Worm (Caenorhabditis elegans) whole organism, L4 larva: Measurements from ENCODE around the gene T03F6.3.
A peak's percentile ranks its signal among the peaks of the same experiment; 100 is the strongest.

Source experiments
- F10B5.3 ChIP-seq: sonication (generic microtip); optimal IDR thresholded peaks from 2 replicates; lab custom pipeline; 2016; ENCODE audit warnings: mild to moderate bottlenecking, missing genetic modification characterization, missing compliant biosample characterization
- F44E2.7 ChIP-seq: fragments of 200-800 bp; sonication (Bioruptor generic); IDR thresholded peaks from 2 replicates; pipeline ENCODE4 v2.1.2; 2022; ENCODE audit warnings: missing genetic modification characterization, missing compliant biosample characterization
- R02D3.7 ChIP-seq: fragments of 150-350 bp; sonication (generic microtip); optimal IDR thresholded peaks from 3 replicates; lab custom pipeline; 2014; ENCODE audit warnings: missing biosample characterization, missing genetic modification characterization
- Y105C5A.15 ChIP-seq: fragments of 200-800 bp; sonication (Bioruptor generic); IDR thresholded peaks from 2 replicates; pipeline ENCODE4 v1.3.6; 2022; ENCODE audit warnings: missing genetic modification characterization, missing compliant biosample characterization
- Y5F2A.4 ChIP-seq: fragments of 200-800 bp; sonication (Bioruptor generic); optimal IDR thresholded peaks from 2 replicates; lab custom pipeline; 2018; ENCODE audit warnings: mild to moderate bottlenecking, missing genetic modification characterization, missing compliant biosample characterization
- ZK337.2 ChIP-seq: fragments of 200-800 bp; sonication (Bioruptor generic); IDR thresholded peaks from 2 replicates; pipeline ENCODE4 v1.3.6; 2022; ENCODE audit warnings: missing genetic modification reagents, missing genetic modification characterization, missing compliant biosample characterization
- ZK546.5 ChIP-seq, 2 experiments: sonication (generic microtip); optimal IDR thresholded peaks; 2 replicates each; lab custom pipeline; 2017; ENCODE audit warnings: missing biosample characterization in 2 of 2, missing genetic modification characterization in 2 of 2
- aha-1 ChIP-seq: fragments of 150-350 bp; peaks from one replicate; lab custom pipeline; 2014; ENCODE audit warnings: missing biosample characterization, missing genetic modification characterization
- ceh-44 ChIP-seq: fragments of 200-800 bp; sonication (Bioruptor generic); IDR thresholded peaks from 2 replicates; pipeline ENCODE4 v1.3.6; 2022; ENCODE audit warnings: missing genetic modification reagents, missing genetic modification characterization, missing compliant biosample characterization
- ceh-62 ChIP-seq: sonication (generic microtip); optimal IDR thresholded peaks from 2 replicates; lab custom pipeline; 2017; ENCODE audit warnings: missing biosample characterization, missing genetic modification characterization
- ces-1 ChIP-seq: fragments of 150-350 bp; sonication (generic microtip); optimal IDR thresholded peaks from 4 replicates; lab custom pipeline; 2014; ENCODE audit warnings: missing biosample characterization, missing genetic modification reagents, missing genetic modification characterization
- ctbp-1 ChIP-seq: fragments of 200-800 bp; sonication (Bioruptor generic); IDR thresholded peaks from 2 replicates; pipeline ENCODE4 v1.3.6; 2022; ENCODE audit warnings: missing genetic modification reagents, missing genetic modification characterization, missing compliant biosample characterization
- daf-16 ChIP-seq, 3 experiments: sonication (generic microtip); optimal IDR thresholded peaks; 2 replicates each; lab custom pipeline; 2016 to 2017; ENCODE audit warnings: missing genetic modification characterization in 3 of 3, missing genetic modification reagents in 3 of 3, mild to moderate bottlenecking in 2 of 3, missing compliant biosample characterization in 2 of 3, missing biosample characterization in 1 of 3, moderate library complexity in 1 of 3
- dmd-6 ChIP-seq: fragments of 200-800 bp; sonication (Bioruptor generic); IDR thresholded peaks from 2 replicates; pipeline ENCODE4 v1.3.6; 2022; ENCODE audit warnings: missing genetic modification reagents, missing genetic modification characterization, missing compliant biosample characterization
- dve-1 ChIP-seq: sonication (generic microtip); optimal IDR thresholded peaks from 2 replicates; lab custom pipeline; 2017; ENCODE audit warnings: antibody characterized with exemption, mild to moderate bottlenecking, missing genetic modification characterization, missing compliant biosample characterization; ENCODE audit not compliant: insufficient read depth
- egl-43 ChIP-seq: fragments of 200-800 bp; sonication (Bioruptor generic); IDR thresholded peaks from 2 replicates; pipeline ENCODE4 v1.3.6; 2022; ENCODE audit warnings: missing genetic modification reagents, missing genetic modification characterization, missing compliant biosample characterization
- hif-1 ChIP-seq, 2 experiments: sonication (generic microtip); optimal IDR thresholded peaks; 2 replicates each; lab custom pipeline; 2016 to 2017; ENCODE audit warnings: missing compliant biosample characterization in 2 of 2, missing genetic modification characterization in 2 of 2, missing genetic modification reagents in 2 of 2, missing genotype in 2 of 2, mild to moderate bottlenecking in 1 of 2
- hlh-11 ChIP-seq: fragments of 200-800 bp; sonication (Bioruptor generic); optimal IDR thresholded peaks from 2 replicates; lab custom pipeline; 2018; ENCODE audit warnings: mild to moderate bottlenecking, missing genetic modification characterization, missing compliant biosample characterization
- hlh-30 ChIP-seq: sonication (generic microtip); optimal IDR thresholded peaks from 2 replicates; lab custom pipeline; 2017; ENCODE audit warnings: antibody characterized with exemption, mild to moderate bottlenecking, missing genetic modification characterization, missing compliant biosample characterization; ENCODE audit not compliant: insufficient read depth
- hmg-1.1 ChIP-seq: fragments of 200-800 bp; sonication (Bioruptor generic); IDR thresholded peaks from 2 replicates; pipeline ENCODE4 v1.3.6; 2022; ENCODE audit warnings: missing genetic modification reagents, missing genetic modification characterization, missing compliant biosample characterization
- jun-1 ChIP-seq: fragments of 150-350 bp; optimal IDR thresholded peaks from 2 replicates; lab custom pipeline; 2014; ENCODE audit warnings: missing biosample characterization, missing genetic modification reagents, missing genetic modification characterization
- lin-13 ChIP-seq: fragments of 150-350 bp; optimal IDR thresholded peaks from 2 replicates; lab custom pipeline; 2014; ENCODE audit warnings: missing biosample characterization, missing genetic modification reagents, missing genetic modification characterization
- lin-15B ChIP-seq: fragments of 150-350 bp; sonication (generic microtip); optimal IDR thresholded peaks from 3 replicates; lab custom pipeline; 2014; ENCODE audit warnings: missing biosample characterization, missing genetic modification characterization
- lin-38 ChIP-seq: fragments of 200-800 bp; sonication (Bioruptor generic); IDR thresholded peaks from 2 replicates; pipeline ENCODE4 v1.3.6; 2022; ENCODE audit warnings: missing genetic modification reagents, missing genetic modification characterization, missing compliant biosample characterization
- lsy-2 ChIP-seq, 2 experiments: fragments of 150-350 bp in 1 of 2; sonication (generic microtip) in 1 of 2; optimal IDR thresholded peaks; 2 replicates each; lab custom pipeline; 2014 to 2017; ENCODE audit warnings: missing biosample characterization in 2 of 2, missing genetic modification characterization in 2 of 2
- mdl-1 ChIP-seq, 2 experiments: fragments of 150-350 bp in 1 of 2; sonication (generic microtip) in 1 of 2; optimal IDR thresholded peaks; 2 replicates each; lab custom pipeline; 2014 to 2017; ENCODE audit warnings: missing biosample characterization in 2 of 2, missing genetic modification characterization in 2 of 2
- mep-1 ChIP-seq: fragments of 150-350 bp; sonication (generic microtip); optimal IDR thresholded peaks from 3 replicates; lab custom pipeline; 2014; ENCODE audit warnings: missing biosample characterization, missing genetic modification characterization
- mes-2 ChIP-seq: sonication (generic microtip); optimal IDR thresholded peaks from 2 replicates; lab custom pipeline; 2016; ENCODE audit warnings: missing genotype, mild to moderate bottlenecking, missing genetic modification characterization, missing compliant biosample characterization; ENCODE audit not compliant: poor library complexity, severe bottlenecking
- nhr-28 ChIP-seq: fragments of 150-350 bp; optimal IDR thresholded peaks from 2 replicates; lab custom pipeline; 2014; ENCODE audit warnings: missing biosample characterization, missing genetic modification characterization
- nhr-41 ChIP-seq: fragments of 200-800 bp; sonication (Bioruptor generic); IDR thresholded peaks from 2 replicates; pipeline ENCODE4 v1.3.6; 2022; ENCODE audit warnings: missing genetic modification reagents, missing genetic modification characterization, missing compliant biosample characterization
- nhr-48 ChIP-seq: sonication (generic microtip); optimal IDR thresholded peaks from 2 replicates; lab custom pipeline; 2016; ENCODE audit warnings: mild to moderate bottlenecking, missing genetic modification characterization, missing compliant biosample characterization
- nhr-77 ChIP-seq: fragments of 150-350 bp; optimal IDR thresholded peaks from 2 replicates; lab custom pipeline; 2014; ENCODE audit warnings: missing biosample characterization, missing genetic modification characterization
- pha-4 ChIP-seq, 2 experiments: fragments of 150-350 bp in 1 of 2; fragments of 200-800 bp in 1 of 2; sonication (Bioruptor generic) in 1 of 2; IDR thresholded peaks in 1 of 2; optimal IDR thresholded peaks in 1 of 2; 2 replicates each; pipeline versions ENCODE4 v1.3.6 to Lab custom; 2014 to 2022; ENCODE audit warnings: missing genetic modification characterization in 2 of 2, missing genetic modification reagents in 2 of 2, missing biosample characterization in 1 of 2, missing compliant biosample characterization in 1 of 2
- php-3 ChIP-seq: fragments of 200-800 bp; sonication (Bioruptor generic); IDR thresholded peaks from 2 replicates; pipeline ENCODE4 v1.3.6; 2022; ENCODE audit warnings: missing genetic modification reagents, missing genetic modification characterization, missing compliant biosample characterization
- pqm-1 ChIP-seq: sonication (generic microtip); optimal IDR thresholded peaks from 2 replicates; lab custom pipeline; 2017; ENCODE audit warnings: missing biosample characterization, missing genetic modification characterization
- rbr-2 ChIP-seq: sonication (generic microtip); optimal IDR thresholded peaks from 2 replicates; lab custom pipeline; 2016; ENCODE audit warnings: missing genotype, missing genetic modification characterization, missing compliant biosample characterization
- set-16 ChIP-seq: fragments of 200-800 bp; sonication (Bioruptor generic); IDR thresholded peaks from 2 replicates; pipeline ENCODE4 v1.3.6; 2022; ENCODE audit warnings: missing genetic modification reagents, missing genetic modification characterization, missing compliant biosample characterization
- snpc-1.2 ChIP-seq: fragments of 200-800 bp; sonication (Bioruptor generic); IDR thresholded peaks from 2 replicates; pipeline ENCODE4 v1.3.6; 2022; ENCODE audit warnings: missing genetic modification reagents, missing genetic modification characterization, missing compliant biosample characterization
- snpc-4 ChIP-seq: fragments of 150-350 bp; optimal IDR thresholded peaks from 2 replicates; lab custom pipeline; 2014; ENCODE audit warnings: missing biosample characterization, missing genetic modification characterization
- spr-3 ChIP-seq: fragments of 200-800 bp; sonication (Bioruptor generic); optimal IDR thresholded peaks from 2 replicates; lab custom pipeline; 2018; ENCODE audit warnings: mild to moderate bottlenecking, missing genetic modification characterization, missing compliant biosample characterization
- tra-1 ChIP-seq: fragments of 200-800 bp; sonication (Bioruptor generic); IDR thresholded peaks from 2 replicates; pipeline ENCODE4 v1.3.6; 2022; ENCODE audit warnings: missing genetic modification reagents, missing genetic modification characterization, missing compliant biosample characterization
- zip-11 ChIP-seq: fragments of 200-800 bp; sonication (Bioruptor generic); IDR thresholded peaks from 2 replicates; pipeline ENCODE4 v1.3.6; 2022; ENCODE audit warnings: missing genetic modification characterization, missing compliant biosample characterization
- zip-2 ChIP-seq: fragments of 150-350 bp; optimal IDR thresholded peaks from 2 replicates; lab custom pipeline; 2014; ENCODE audit warnings: missing biosample characterization, missing genetic modification characterization

The T03F6.3 gene

ce11 chrIII:13376304-13376760, 12.9 kb upstream of the T03F6.3 start, which contains the start of gene lis-1:
lis-1 (minus strand) TSS chrIII:13376710.
- no peak for TF ChIP-seq lin-15B (tag; lab: Kevin White, UChicago)
- peak; percentile 51; the same call in 1 of the 2 replicates for TF ChIP-seq ctbp-1 (GFP tag; lab: Robert Waterston, UW)
- peak in 1 of 2 experiments; percentile 5 for TF ChIP-seq lsy-2 (tag; optimal IDR thresholded peaks at IDR 0.05; lab: Kevin White, UChicago)
- no peak for TF ChIP-seq zip-2 (tag; lab: Kevin White, UChicago)
- peak; percentile 55 for TF ChIP-seq ces-1
- TF ChIP-seq zip-11 = no peak
- no peak for TF ChIP-seq snpc-4 (tag; lab: Kevin White, UChicago)
- TF ChIP-seq Y5F2A.4 (GFP tag; lab: Kevin White, UChicago) = no peak

- TF ChIP-seq nhr-77 = peak; percentile 51
- no peak for TF ChIP-seq F44E2.7 (GFP tag; lab: Robert Waterston, UW)
- TF ChIP-seq egl-43 (GFP tag; lab: Robert Waterston, UW) = 0 out of 2 replicates have a peak, but pooled peaks have one; percentile 63
- peak; percentile 36; the same call in 1 of the 2 replicates for TF ChIP-seq pha-4 (GFP tag; IDR thresholded peaks at IDR 0.05; lab: Robert Waterston, UW)
- TF ChIP-seq pha-4 (tag; optimal IDR thresholded peaks at IDR 0.05; lab: Kevin White, UChicago) = no peak
- TF ChIP-seq spr-3 (GFP tag; lab: Kevin White, UChicago) = no peak
- no peak for TF ChIP-seq jun-1 (tag; lab: Kevin White, UChicago)
- peak; percentile 69 for TF ChIP-seq mep-1
- 0 out of 2 replicates have a peak, but pooled peaks have one; percentile 48 for TF ChIP-seq php-3 (GFP tag; lab: Robert Waterston, UW)
- TF ChIP-seq mdl-1 (tag; optimal IDR thresholded peaks at IDR 0.05; lab: Kevin White, UChicago) = peak in 1 of 2 experiments; percentile 62
- peak; percentile 54 for TF ChIP-seq set-16
- TF ChIP-seq ctbp-1 (GFP tag; lab: Robert Waterston, UW) = 0 out of 2 replicates have a peak, but pooled peaks have one; percentile 25
- no peak for TF ChIP-seq ceh-44
- peak in 1 of 2 experiments; percentile 10 for TF ChIP-seq daf-16 (GFP tag; optimal IDR thresholded peaks at IDR 0.05; lab: Kevin White, UChicago)
- peak; percentile 87 for TF ChIP-seq daf-16 (tag; optimal IDR thresholded peaks at IDR 0.05; lab: Kevin White, UChicago)
- peak in 1 of 2 experiments; percentile 55 for TF ChIP-seq lsy-2 (tag; optimal IDR thresholded peaks at IDR 0.05; lab: Kevin White, UChicago)
- peak; percentile 55 for TF ChIP-seq nhr-28 (tag; lab: Kevin White, UChicago)
- TF ChIP-seq tra-1 (GFP tag; lab: Robert Waterston, UW) = peak; percentile 64; the same call in 1 of the 2 replicates
- TF ChIP-seq R02D3.7 (tag; lab: Kevin White, UChicago) = no peak
- peak; percentile 70 for TF ChIP-seq dmd-6 (GFP tag; lab: Robert Waterston, UW)
- TF ChIP-seq nhr-48 (tag; lab: Kevin White, UChicago) = peak; percentile 72
- TF ChIP-seq aha-1 (tag; lab: Kevin White, UChicago) = peak; percentile 95
- peak; percentile 33; the same call in 1 of the 2 replicates for TF ChIP-seq lin-38 (GFP tag; lab: Robert Waterston, UW)
- TF ChIP-seq Y105C5A.15 (GFP tag; lab: Robert Waterston, UW) = no peak
- TF ChIP-seq dve-1 = peak; percentile 55
- TF ChIP-seq pqm-1 (tag; lab: Kevin White, UChicago) = peak; percentile 79
- TF ChIP-seq F10B5.3 = no peak
- peak; percentile 75 for TF ChIP-seq hlh-30
- peak; percentile 70 for TF ChIP-seq hmg-1.1 (GFP tag; lab: Robert Waterston, UW)
- TF ChIP-seq lin-13 (GFP tag; lab: Kevin White, UChicago) = no peak
- peak; percentile 87 for TF ChIP-seq hlh-11
- no peak for TF ChIP-seq snpc-1.2 (GFP tag; lab: Robert Waterston, UW)
- TF ChIP-seq ZK337.2 = no peak
- TF ChIP-seq ZK546.5 (tag; optimal IDR thresholded peaks at IDR 0.05; lab: Kevin White, UChicago) = no peak
- peak in 1 of 2 experiments; percentile 55 for TF ChIP-seq hif-1 (tag; optimal IDR thresholded peaks at IDR 0.05; lab: Kevin White, UChicago)
- TF ChIP-seq nhr-41 = no peak
- peak; percentile 50 for TF ChIP-seq mes-2 (tag; lab: Kevin White, UChicago)
- peak; percentile 65 for TF ChIP-seq rbr-2
- no peak for TF ChIP-seq ceh-62
Measured at ce11 chrIII:13377249-13377648, 11.9 kb upstream of the T03F6.3 start.
